Fruit fly (Drosophila melanogaster) whole organism, embryonic: ENCODE measurements around the gene CG13465.

Experiments used
- Aef1 ChIP-seq: fragments of 200-800 bp; sonication (Bioruptor generic); IDR thresholded peaks from 3 replicates; pipeline ENCODE4 v1.3.6; 2022; ENCODE audit warnings: missing biosample characterization, missing genetic modification characterization
- BEAF-32 ChIP-seq: fragments of 200-800 bp; sonication (Bioruptor generic); optimal IDR thresholded peaks from 3 replicates; lab custom pipeline; 2017; ENCODE audit warnings: missing biosample characterization, missing genetic modification characterization, mild to moderate bottlenecking, moderate library complexity, missing genetic modification reagents
- CG10959 ChIP-seq: fragments of 200-800 bp; sonication (Bioruptor generic); IDR thresholded peaks from 2 replicates; pipeline ENCODE4 v1.3.6; 2022; ENCODE audit warnings: missing biosample characterization, missing genetic modification characterization
- CG11093 ChIP-seq: fragments of 200-800 bp; sonication (Bioruptor generic); IDR thresholded peaks from 3 replicates; pipeline ENCODE4 v1.3.6; 2022; ENCODE audit warnings: missing biosample characterization, missing genetic modification characterization
- CG15601 ChIP-seq: fragments of 200-800 bp; sonication (Bioruptor generic); optimal IDR thresholded peaks from 3 replicates; lab custom pipeline; 2019; ENCODE audit warnings: missing biosample characterization, mild to moderate bottlenecking, missing genetic modification characterization, moderate library complexity
- CG1602 ChIP-seq: fragments of 200-800 bp; sonication (Bioruptor generic); optimal IDR thresholded peaks from 3 replicates; lab custom pipeline; 2016; ENCODE audit warnings: missing biosample characterization, missing genetic modification characterization
- CG16813 ChIP-seq: fragments of 200-800 bp; sonication (Bioruptor generic); IDR thresholded peaks from 3 replicates; pipeline ENCODE4 v1.3.6; 2022; ENCODE audit warnings: missing biosample characterization, missing genetic modification characterization; ENCODE audit not compliant: partially characterized antibody
- CG17568 ChIP-seq: fragments of 200-800 bp; sonication (Bioruptor generic); optimal IDR thresholded peaks from 2 replicates; lab custom pipeline; 2018; ENCODE audit warnings: missing biosample characterization, mild to moderate bottlenecking, missing genetic modification characterization, moderate library complexity
- CG17802 ChIP-seq: fragments of 200-800 bp; sonication (Bioruptor generic); optimal IDR thresholded peaks from 2 replicates; lab custom pipeline; 2018; ENCODE audit warnings: missing biosample characterization, mild to moderate bottlenecking, missing genetic modification characterization, moderate library complexity
- CG17829 ChIP-seq: fragments of 200-800 bp; optimal IDR thresholded peaks from 2 replicates; lab custom pipeline; 2019; ENCODE audit warnings: missing biosample characterization, mild to moderate bottlenecking, missing genetic modification characterization, moderate library complexity
- CG2129 ChIP-seq: fragments of 200-800 bp; sonication (Bioruptor generic); IDR thresholded peaks from 2 replicates; pipeline ENCODE4 v1.3.6; 2022; ENCODE audit warnings: missing biosample characterization, missing genetic modification characterization; ENCODE audit not compliant: partially characterized antibody
- CG4328 ChIP-seq: fragments of 200-800 bp; sonication (Bioruptor generic); optimal IDR thresholded peaks from 3 replicates; lab custom pipeline; 2017; ENCODE audit warnings: missing biosample characterization, missing genetic modification reagents, missing genetic modification characterization
- CG4730 ChIP-seq: fragments of 200-800 bp; sonication (Bioruptor generic); IDR thresholded peaks from 2 replicates; pipeline ENCODE4 v1.3.6; 2022; ENCODE audit warnings: missing biosample characterization, missing genetic modification characterization
- CHES-1-like ChIP-seq: fragments of 200-800 bp; sonication (Bioruptor generic); optimal IDR thresholded peaks from 2 replicates; lab custom pipeline; 2016; ENCODE audit warnings: missing biosample characterization, missing genetic modification characterization
- Camta ChIP-seq: fragments of 200-800 bp; sonication (Bioruptor generic); optimal IDR thresholded peaks from 2 replicates; lab custom pipeline; 2016; ENCODE audit warnings: missing biosample characterization, missing genetic modification characterization
- CoRest ChIP-seq: fragments of 200-800 bp; sonication (Bioruptor generic); optimal IDR thresholded peaks from 3 replicates; lab custom pipeline; 2018; ENCODE audit warnings: missing biosample characterization, mild to moderate bottlenecking, missing genetic modification characterization, moderate library complexity
- Dll ChIP-seq: fragments of 200-800 bp; sonication (Bioruptor generic); IDR thresholded peaks from 4 replicates; pipeline ENCODE4 v1.3.6; 2022; ENCODE audit warnings: missing biosample characterization, missing genetic modification characterization; ENCODE audit not compliant: partially characterized antibody
- Doc3 ChIP-seq: fragments of 200-800 bp; sonication (Bioruptor generic); IDR thresholded peaks from 3 replicates; pipeline ENCODE4 v1.3.6; 2022; ENCODE audit warnings: missing biosample characterization, missing genetic modification characterization; ENCODE audit not compliant: partially characterized antibody
- Drgx ChIP-seq: fragments of 200-800 bp; sonication (Bioruptor generic); IDR thresholded peaks from 2 replicates; pipeline ENCODE4 v1.3.6; 2022; ENCODE audit warnings: missing biosample characterization, missing genetic modification characterization
- Fer2 ChIP-seq: fragments of 200-800 bp; sonication (Bioruptor generic); optimal IDR thresholded peaks from 2 replicates; lab custom pipeline; 2018; ENCODE audit warnings: missing biosample characterization, mild to moderate bottlenecking, missing genetic modification characterization, moderate library complexity
- Opbp ChIP-seq: fragments of 200-800 bp; sonication (Bioruptor generic); IDR thresholded peaks from 3 replicates; pipeline ENCODE4 v1.3.6; 2022; ENCODE audit warnings: missing biosample characterization, missing genetic modification characterization; ENCODE audit not compliant: partially characterized antibody
- Rfx ChIP-seq: fragments of 200-800 bp; sonication (Bioruptor generic); IDR thresholded peaks from 2 replicates; pipeline ENCODE4 v1.3.6; 2022; ENCODE audit warnings: missing biosample characterization, missing genetic modification characterization
- Scr ChIP-seq: fragments of 200-800 bp; sonication (Bioruptor generic); IDR thresholded peaks from 2 replicates; pipeline ENCODE4 v1.3.6; 2022; ENCODE audit warnings: missing biosample characterization, missing genetic modification characterization; ENCODE audit not compliant: partially characterized antibody
- Sry-δ ChIP-seq: fragments of 200-800 bp; sonication (Bioruptor generic); optimal IDR thresholded peaks from 2 replicates; lab custom pipeline; 2016; ENCODE audit warnings: missing biosample characterization, missing genetic modification characterization
- bbx ChIP-seq: fragments of 200-800 bp; sonication (Bioruptor generic); IDR thresholded peaks from 2 replicates; pipeline ENCODE4 v1.3.6; 2022; ENCODE audit warnings: missing biosample characterization, missing genetic modification characterization; ENCODE audit not compliant: partially characterized antibody
- cad ChIP-seq: fragments of >200 bp; optimal IDR thresholded peaks from 2 replicates; lab custom pipeline; 2017; ENCODE audit warnings: missing biosample characterization, missing genetic modification characterization
- cato ChIP-seq: fragments of 200-800 bp; sonication (Bioruptor generic); optimal IDR thresholded peaks from 2 replicates; lab custom pipeline; 2016; ENCODE audit warnings: missing biosample characterization, missing genetic modification characterization, borderline replicate concordance
- croc ChIP-seq: fragments of 200-800 bp; sonication (Bioruptor generic); conservative IDR thresholded peaks from 3 replicates; pipeline ENCODE4 v1.3.6; 2022; ENCODE audit warnings: missing biosample characterization, missing genetic modification characterization
- emc ChIP-seq: fragments of 200-800 bp; sonication (Bioruptor generic); optimal IDR thresholded peaks from 2 replicates; lab custom pipeline; 2016; ENCODE audit warnings: missing biosample characterization, missing genetic modification characterization
- gsb-n ChIP-seq: fragments of 200-800 bp; sonication (Bioruptor generic); optimal IDR thresholded peaks from 3 replicates; lab custom pipeline; 2018; ENCODE audit warnings: missing biosample characterization, mild to moderate bottlenecking, missing genetic modification characterization
- ind ChIP-seq: fragments of 200-800 bp; sonication (Bioruptor generic); optimal IDR thresholded peaks from 3 replicates; lab custom pipeline; 2016; ENCODE audit warnings: missing biosample characterization, missing genetic modification characterization
- jigr1 ChIP-seq: fragments of 200-800 bp; sonication (Bioruptor generic); IDR thresholded peaks from 3 replicates; pipeline ENCODE4 v1.3.6; 2022; ENCODE audit warnings: missing biosample characterization, missing genetic modification characterization
- lab ChIP-seq: fragments of 200-800 bp; sonication (Bioruptor generic); optimal IDR thresholded peaks from 3 replicates; lab custom pipeline; 2017; ENCODE audit warnings: missing biosample characterization, missing genetic modification characterization, mild to moderate bottlenecking, moderate library complexity, missing genetic modification reagents
- mirr ChIP-seq: fragments of 200-800 bp; sonication (Bioruptor generic); optimal IDR thresholded peaks from 3 replicates; lab custom pipeline; 2018; ENCODE audit warnings: missing biosample characterization, mild to moderate bottlenecking, missing genetic modification characterization
- prd ChIP-seq, 3 experiments: fragments of >200 bp in 2 of 3; fragments of 200-800 bp in 1 of 3; sonication (Bioruptor generic) in 1 of 3; optimal IDR thresholded peaks in 2 of 3; IDR thresholded peaks in 1 of 3; 2 replicates in 2 of 3; 3 replicates in 1 of 3; pipeline versions ENCODE4 v1.3.6 to Lab custom; 2017 to 2022; ENCODE audit warnings: missing biosample characterization in 1 of 3, missing genetic modification characterization in 1 of 3
- pros ChIP-seq: fragments of 200-800 bp; sonication (Bioruptor generic); optimal IDR thresholded peaks from 3 replicates; lab custom pipeline; 2019; ENCODE audit warnings: missing biosample characterization, mild to moderate bottlenecking, missing genetic modification characterization, moderate library complexity
- psq ChIP-seq: fragments of 200-800 bp; sonication (Bioruptor generic); optimal IDR thresholded peaks from 2 replicates; lab custom pipeline; 2017; ENCODE audit warnings: missing biosample characterization, missing genetic modification characterization
- sens ChIP-seq: fragments of 200-800 bp; sonication (Bioruptor generic); peaks from one replicate; lab custom pipeline; 2016; ENCODE audit warnings: missing biosample characterization, missing genetic modification characterization
- sima ChIP-seq: fragments of 200-800 bp; sonication (Bioruptor generic); optimal IDR thresholded peaks from 2 replicates; lab custom pipeline; 2016; ENCODE audit warnings: missing biosample characterization, missing genetic modification characterization
- stwl ChIP-seq: fragments of 200-800 bp; sonication (Bioruptor generic); optimal IDR thresholded peaks from 3 replicates; lab custom pipeline; 2018; ENCODE audit warnings: missing biosample characterization, mild to moderate bottlenecking, missing genetic modification characterization, moderate library complexity
- tll ChIP-seq, 2 experiments: fragments of 200-800 bp in 1 of 2; fragments of >200 bp in 1 of 2; sonication (Bioruptor generic) in 1 of 2; optimal IDR thresholded peaks; 2 replicates each; lab custom pipeline; 2017 to 2019; ENCODE audit warnings: missing biosample characterization in 2 of 2, missing genetic modification characterization in 2 of 2, mild to moderate bottlenecking in 1 of 2, moderate library complexity in 1 of 2
- zfh1 ChIP-seq: fragments of 200-800 bp; sonication (Bioruptor generic); IDR thresholded peaks from 3 replicates; pipeline ENCODE4 v1.3.6; 2022; ENCODE audit warnings: missing biosample characterization, missing genetic modification characterization

Gene CG13465

DNA sequence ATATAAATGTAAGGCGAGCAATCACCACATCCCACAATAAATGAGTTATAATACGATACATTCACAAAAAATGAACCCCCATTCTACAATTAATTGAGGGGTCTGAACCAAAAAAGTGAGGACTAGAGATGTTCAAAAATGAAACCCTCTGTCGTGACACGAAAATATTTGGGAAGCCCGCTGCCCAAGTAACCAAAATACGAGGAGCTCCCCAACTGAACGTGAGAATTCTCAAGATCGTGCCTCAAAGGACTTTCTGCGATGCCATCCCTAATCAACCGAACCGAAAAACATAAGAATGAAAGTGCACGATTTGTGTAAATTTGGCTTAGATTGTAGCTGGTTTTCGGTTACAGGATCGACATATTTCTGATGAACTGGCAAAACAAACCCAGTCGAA is 30.4 kb upstream of the CG13465 start, which contains the start of gene Ocho (continued):
- TF ChIP-seq BEAF-32 (peak; percentile 67), Scr (GFP tag; lab: Robert Waterston, UW) (peak; percentile 60), lab (GFP tag; lab: Kevin White, UChicago) (no peak), Camta (GFP tag; lab: Kevin White, UChicago) (no peak), CG1602 (GFP tag; lab: Kevin White, UChicago) (no peak), CG15601 (tag; lab: Kevin White, UChicago) (no peak), sima (GFP tag; lab: Kevin White, UChicago) (no peak), emc (GFP tag; lab: Kevin White, UChicago) (no peak), mirr (GFP tag; lab: Kevin White, UChicago) (no peak), cad (no peak), CG16813 (GFP tag; lab: Robert Waterston, UW) (peak; percentile 76; the same call in 2 of the 3 replicates), CG17568 (GFP tag; lab: Kevin White, UChicago) (no peak), CG4328 (GFP tag; lab: Kevin White, UChicago) (no peak), Drgx (no peak), CG10959 (GFP tag; lab: Robert Waterston, UW) (peak; percentile 63), CG17802 (tag; lab: Kevin White, UChicago) (no peak), psq (GFP tag; lab: Kevin White, UChicago) (no peak), cato (GFP tag; lab: Kevin White, UChicago) (no peak), Sry-δ (GFP tag; lab: Kevin White, UChicago) (peak; percentile 38), ind (GFP tag; lab: Kevin White, UChicago) (no peak), Fer2 (no peak), pros (GFP tag; lab: Kevin White, UChicago) (no peak), tll (GFP tag; optimal IDR thresholded peaks at IDR 0.05; lab: Kevin White, UChicago) (no peak), Aef1 (GFP tag; lab: Robert Waterston, UW) (no peak), CG17829 (tag; lab: Kevin White, UChicago) (peak; percentile 17), gsb-n (tag; lab: Kevin White, UChicago) (peak; percentile 0), Rfx (no peak), zfh1 (GFP tag; lab: Robert Waterston, UW) (peak; percentile 57; the same call in 2 of the 3 replicates), CG2129 (GFP tag; lab: Robert Waterston, UW) (peak; percentile 61), Doc3 (GFP tag; lab: Robert Waterston, UW) (peak; percentile 40; the same call in 1 of the 3 replicates), bbx (GFP tag; lab: Robert Waterston, UW) (peak; percentile 51; the same call in 1 of the 2 replicates), CoRest (no peak), CHES-1-like (GFP tag; lab: Kevin White, UChicago) (no peak), sens (peak; percentile 75), CG11093 (GFP tag; lab: Robert Waterston, UW) (no peak), stwl (tag; lab: Kevin White, UChicago) (peak; percentile 3), prd (optimal IDR thresholded peaks at IDR 0.05; lab: Kevin White, UChicago) (no peak), prd (GFP tag; IDR thresholded peaks at IDR 0.05; lab: Robert Waterston, UW) (peak; percentile 35; the same call in 1 of the 3 replicates), Opbp (peak; percentile 64; the same call in 2 of the 3 replicates), Dll (GFP tag; lab: Robert Waterston, UW) (peak; percentile 64; the same call in 3 of the 4 replicates), croc (GFP tag; lab: Robert Waterston, UW) (no peak), CG4730 (GFP tag; lab: Robert Waterston, UW) (no peak), jigr1 (GFP tag; lab: Robert Waterston, UW) (no peak)
- TF ChIP-seq, all 482 proteins: peak for 31
